Worm (Caenorhabditis elegans) whole organism, young adult: ENCODE data around the gene fbxa-218.

Experiments used
- B0019.2 ChIP-seq: fragments of 200-800 bp; sonication (Bioruptor generic); conservative IDR thresholded peaks from 2 replicates; pipeline ENCODE4 v1.3.6; 2022; ENCODE audit warnings: missing genetic modification reagents, missing genetic modification characterization, missing compliant biosample characterization
- D2030.7 ChIP-seq: fragments of 200-800 bp; sonication (Bioruptor generic); IDR thresholded peaks from 2 replicates; pipeline ENCODE4 v1.3.6; 2022; ENCODE audit warnings: missing genetic modification reagents, missing genetic modification characterization, missing compliant biosample characterization
- F33H1.4 ChIP-seq: fragments of 200-800 bp; sonication (Bioruptor generic); IDR thresholded peaks from 2 replicates; pipeline ENCODE4 v1.3.6; 2022; ENCODE audit warnings: missing genetic modification reagents, missing genetic modification characterization, missing compliant biosample characterization
- F37B4.10 ChIP-seq: fragments of 200-800 bp; sonication (Bioruptor generic); IDR thresholded peaks from 2 replicates; pipeline ENCODE4 v1.3.6; 2022; ENCODE audit warnings: missing genetic modification characterization, missing compliant biosample characterization
- F49E8.2 ChIP-seq: sonication (generic microtip); optimal IDR thresholded peaks from 3 replicates; lab custom pipeline; 2017; ENCODE audit warnings: missing genetic modification characterization, mild to moderate bottlenecking, missing compliant biosample characterization, antibody characterized with exemption, moderate library complexity; ENCODE audit not compliant: insufficient read depth
- F55B11.4 ChIP-seq: sonication (generic microtip); optimal IDR thresholded peaks from 2 replicates; lab custom pipeline; 2016; ENCODE audit warnings: missing compliant biosample characterization, missing genetic modification characterization, borderline replicate concordance; ENCODE audit not compliant: insufficient read depth
- F57A8.1 ChIP-seq: fragments of 200-800 bp; sonication (Bioruptor generic); optimal IDR thresholded peaks from 2 replicates; lab custom pipeline; 2018; ENCODE audit warnings: mild to moderate bottlenecking, missing genetic modification characterization, moderate library complexity, missing compliant biosample characterization
- T26A5.8 ChIP-seq: sonication (generic microtip); optimal IDR thresholded peaks from 2 replicates; lab custom pipeline; 2016; ENCODE audit warnings: missing genetic modification characterization, missing compliant biosample characterization
- Y95B8A.8 ChIP-seq: fragments of 200-800 bp; sonication (Bioruptor generic); IDR thresholded peaks from 2 replicates; pipeline ENCODE4 v1.3.6; 2022; ENCODE audit warnings: missing genetic modification reagents, missing genetic modification characterization, missing compliant biosample characterization
- ama-1 ChIP-seq, 3 experiments: fragments of 150-350 bp in 1 of 3; sonication (generic microtip) in 2 of 3; optimal IDR thresholded peaks; 2 replicates each; lab custom pipeline; 2014 to 2018; ENCODE audit warnings: missing biosample characterization in 2 of 3, missing genetic modification characterization in 2 of 3, missing genetic modification reagents in 2 of 3
- aptf-3 ChIP-seq: fragments of 200-800 bp; sonication (Bioruptor generic); IDR thresholded peaks from 2 replicates; pipeline ENCODE4 v1.3.6; 2022; ENCODE audit warnings: missing genetic modification characterization, missing compliant biosample characterization
- attf-6 ChIP-seq: fragments of 200-800 bp; sonication (Bioruptor generic); IDR thresholded peaks from 2 replicates; pipeline ENCODE4 v1.3.6; 2022; ENCODE audit warnings: missing genetic modification reagents, missing genetic modification characterization, missing compliant biosample characterization
- bed-2 ChIP-seq: fragments of 200-800 bp; sonication (Bioruptor generic); IDR thresholded peaks from 2 replicates; pipeline ENCODE4 v1.3.6; 2022; ENCODE audit warnings: missing genetic modification reagents, missing genetic modification characterization, missing compliant biosample characterization
- cebp-2 ChIP-seq: fragments of 200-800 bp; sonication (Bioruptor generic); IDR thresholded peaks from 2 replicates; pipeline ENCODE4 v1.3.6; 2022; ENCODE audit warnings: missing genetic modification characterization, missing compliant biosample characterization
- ceh-27 ChIP-seq: fragments of 200-800 bp; sonication (Bioruptor generic); optimal IDR thresholded peaks from 2 replicates; lab custom pipeline; 2018; ENCODE audit warnings: mild to moderate bottlenecking, missing genetic modification characterization, moderate library complexity, missing compliant biosample characterization
- ceh-40 ChIP-seq: fragments of 200-800 bp; sonication (Bioruptor generic); IDR thresholded peaks from 2 replicates; pipeline ENCODE4 v1.3.6; 2022; ENCODE audit warnings: missing genetic modification characterization, missing compliant biosample characterization
- ceh-91 ChIP-seq: fragments of 200-800 bp; sonication (Bioruptor generic); IDR thresholded peaks from 2 replicates; pipeline ENCODE4 v1.3.6; 2022; ENCODE audit warnings: missing genetic modification reagents, missing genetic modification characterization, missing compliant biosample characterization
- dox-1 ChIP-seq: fragments of 200-800 bp; sonication (Bioruptor generic); IDR thresholded peaks from 2 replicates; pipeline ENCODE4 v1.3.6; 2022; ENCODE audit warnings: missing genetic modification reagents, missing genetic modification characterization, missing compliant biosample characterization
- dpl-1 ChIP-seq: fragments of 150-350 bp; optimal IDR thresholded peaks from 2 replicates; lab custom pipeline; 2014; ENCODE audit warnings: missing biosample characterization, missing genetic modification reagents, missing genetic modification characterization
- efl-1 ChIP-seq: fragments of 150-350 bp; optimal IDR thresholded peaks from 2 replicates; lab custom pipeline; 2014; ENCODE audit warnings: missing biosample characterization, missing genetic modification reagents, missing genetic modification characterization
- ekl-4 ChIP-seq: fragments of 200-800 bp; sonication (Bioruptor generic); IDR thresholded peaks from 2 replicates; pipeline ENCODE4 v1.3.6; 2022; ENCODE audit warnings: missing genetic modification reagents, missing genetic modification characterization, missing compliant biosample characterization
- him-1 ChIP-seq: sonication (generic microtip); optimal IDR thresholded peaks from 2 replicates; lab custom pipeline; 2016; ENCODE audit warnings: missing genotype, missing genetic modification reagents, missing genetic modification characterization, missing compliant biosample characterization
- hlh-12 ChIP-seq: sonication (generic microtip); optimal IDR thresholded peaks from 2 replicates; lab custom pipeline; 2016; ENCODE audit warnings: missing genetic modification characterization, missing compliant biosample characterization
- hsf-1 ChIP-seq: fragments of 200-800 bp; sonication (Bioruptor generic); IDR thresholded peaks from 2 replicates; pipeline ENCODE4 v1.3.6; 2022; ENCODE audit warnings: missing genetic modification reagents, missing genetic modification characterization, missing compliant biosample characterization
- lin-35 ChIP-seq, 3 experiments: fragments of 150-350 bp in 2 of 3; sonication (generic microtip) in 1 of 3; optimal IDR thresholded peaks; 2 replicates each; lab custom pipeline; 2014 to 2018; ENCODE audit warnings: missing biosample characterization in 3 of 3, missing genetic modification characterization in 3 of 3, missing genetic modification reagents in 3 of 3
- lin-54 ChIP-seq: fragments of 200-800 bp; sonication (Bioruptor generic); optimal IDR thresholded peaks from 2 replicates; lab custom pipeline; 2018; ENCODE audit warnings: mild to moderate bottlenecking, missing genetic modification characterization, missing compliant biosample characterization
- lsl-1 ChIP-seq: fragments of 200-800 bp; sonication (Bioruptor generic); optimal IDR thresholded peaks from 2 replicates; lab custom pipeline; 2018; ENCODE audit warnings: mild to moderate bottlenecking, missing genetic modification characterization, moderate library complexity, missing compliant biosample characterization
- lsy-27 ChIP-seq: sonication (generic microtip); optimal IDR thresholded peaks from 2 replicates; lab custom pipeline; 2017; ENCODE audit warnings: missing genetic modification characterization, mild to moderate bottlenecking, missing compliant biosample characterization, antibody characterized with exemption, missing genotype, borderline replicate concordance; ENCODE audit not compliant: insufficient read depth
- madf-6 ChIP-seq: fragments of 200-800 bp; sonication (Bioruptor generic); IDR thresholded peaks from 2 replicates; pipeline ENCODE4 v1.3.6; 2022; ENCODE audit warnings: missing genetic modification reagents, missing genetic modification characterization, missing compliant biosample characterization
- madf-8 ChIP-seq: fragments of 200-800 bp; sonication (Bioruptor generic); conservative IDR thresholded peaks from 2 replicates; pipeline ENCODE4 v1.3.6; 2022; ENCODE audit warnings: missing genetic modification reagents, missing genetic modification characterization, missing compliant biosample characterization
- mcd-1 ChIP-seq: fragments of 200-800 bp; sonication (Bioruptor generic); IDR thresholded peaks from 2 replicates; pipeline ENCODE4 v1.3.6; 2022; ENCODE audit warnings: missing genetic modification reagents, missing genetic modification characterization, missing compliant biosample characterization
- nhr-80 ChIP-seq: sonication (generic microtip); optimal IDR thresholded peaks from 2 replicates; lab custom pipeline; 2016; ENCODE audit warnings: missing genetic modification characterization, missing compliant biosample characterization
- rec-8 ChIP-seq, 2 experiments: sonication (generic microtip); optimal IDR thresholded peaks; 2 replicates each; lab custom pipeline; 2016; ENCODE audit warnings: mild to moderate bottlenecking in 2 of 2, missing genetic modification characterization in 2 of 2, missing genetic modification reagents in 2 of 2, missing genotype in 2 of 2, missing biosample characterization in 1 of 2, missing compliant biosample characterization in 1 of 2, moderate library complexity in 1 of 2
- repo-1 ChIP-seq: sonication (generic microtip); optimal IDR thresholded peaks from 2 replicates; lab custom pipeline; 2017; ENCODE audit warnings: mild to moderate bottlenecking, missing genetic modification characterization, missing compliant biosample characterization
- sdz-38 ChIP-seq: sonication (generic microtip); optimal IDR thresholded peaks from 2 replicates; lab custom pipeline; 2016; ENCODE audit warnings: missing genotype, missing genetic modification characterization, missing compliant biosample characterization
- snpc-3.4 ChIP-seq: sonication (generic microtip); optimal IDR thresholded peaks from 2 replicates; lab custom pipeline; 2017; ENCODE audit warnings: missing genetic modification characterization, mild to moderate bottlenecking, missing compliant biosample characterization, antibody characterized with exemption, moderate library complexity, missing genotype, missing genetic modification reagents
- snpc-4 ChIP-seq, 5 experiments: fragments of 150-350 bp in 1 of 5; sonication (generic microtip) in 4 of 5; optimal IDR thresholded peaks; 2 replicates each; lab custom pipeline; 2014 to 2018; ENCODE audit warnings: missing genetic modification characterization in 5 of 5, missing biosample characterization in 3 of 5, antibody characterized with exemption in 2 of 5, mild to moderate bottlenecking in 2 of 5, missing compliant biosample characterization in 2 of 5, missing genotype in 2 of 5, moderate library complexity in 2 of 5, missing genetic modification reagents in 1 of 5
- tbx-9 ChIP-seq: sonication (generic microtip); optimal IDR thresholded peaks from 2 replicates; lab custom pipeline; 2016; ENCODE audit warnings: borderline replicate concordance, missing genetic modification characterization, inconsistent platforms, missing compliant biosample characterization
- tlf-1 ChIP-seq: fragments of 200-800 bp; sonication (Bioruptor generic); optimal IDR thresholded peaks from 2 replicates; lab custom pipeline; 2018; ENCODE audit warnings: mild to moderate bottlenecking, missing genetic modification characterization, missing compliant biosample characterization
- xnd-1 ChIP-seq: sonication (generic microtip); optimal IDR thresholded peaks from 2 replicates; lab custom pipeline; 2016; ENCODE audit warnings: missing genotype, missing genetic modification reagents, missing genetic modification characterization, missing compliant biosample characterization
- ztf-6 ChIP-seq: fragments of 200-800 bp; sonication (Bioruptor generic); IDR thresholded peaks from 2 replicates; pipeline ENCODE4 v1.3.6; 2022; ENCODE audit warnings: missing genetic modification reagents, missing genetic modification characterization, missing compliant biosample characterization

fbxa-218 gene

ce11 chrIII:12424066-12424465, 12.2 kb upstream of the fbxa-218 start (continued):
- TF ChIP-seq Y95B8A.8 (GFP tag; lab: Robert Waterston, UW): no peak
- peak; percentile 69 for TF ChIP-seq nhr-80
- no peak for TF ChIP-seq bed-2 (GFP tag; lab: Robert Waterston, UW)
- no peak for TF ChIP-seq attf-6
- no peak for TF ChIP-seq tlf-1

- TF ChIP-seq ama-1 (optimal IDR thresholded peaks at IDR 0.05; lab: Kevin White, UChicago) (no peak), ama-1 (GFP tag; optimal IDR thresholded peaks at IDR 0.05; lab: Kevin White, UChicago) (peak in 1 of 2 experiments; percentile 5), hlh-12 (no peak)
- TF ChIP-seq, all 124 proteins: peak for 1
Measured at ce11 chrIII:12424663-12425062, 11.7 kb upstream of the fbxa-218 start.

- TF ChIP-seq dpl-1: peak; percentile 14
- no peak for TF ChIP-seq F37B4.10
- no peak for TF ChIP-seq ama-1 (optimal IDR thresholded peaks at IDR 0.05; lab: Kevin White, UChicago)
- TF ChIP-seq ama-1 (GFP tag; optimal IDR thresholded peaks at IDR 0.05; lab: Kevin White, UChicago): peak in 1 of 2 experiments; percentile 65
- no peak for TF ChIP-seq hsf-1 (GFP tag; lab: Robert Waterston, UW)
- no peak for TF ChIP-seq F57A8.1
Measured at ce11 chrIII:12425846-12426405, 10.4 kb upstream of the fbxa-218 start.

- peak; percentile 44; the same call in 1 of the 2 replicates for TF ChIP-seq mcd-1 (GFP tag; lab: Robert Waterston, UW)
- TF ChIP-seq snpc-3.4: peak; percentile 30
- no peak for TF ChIP-seq ekl-4 (GFP tag; lab: Robert Waterston, UW)
- TF ChIP-seq tbx-9 (tag; lab: Kevin White, UChicago): no peak
- TF ChIP-seq B0019.2 (GFP tag; lab: Robert Waterston, UW): 0 out of 2 replicates have a peak, but pooled peaks have one; percentile 7
- peak; percentile 79 for TF ChIP-seq lin-54 (GFP tag; lab: Kevin White, UChicago)
- no peak for TF ChIP-seq F55B11.4 (tag; lab: Kevin White, UChicago)
- TF ChIP-seq efl-1: peak; percentile 100
- TF ChIP-seq ceh-27 (GFP tag; lab: Kevin White, UChicago): no peak
- TF ChIP-seq T26A5.8 (tag; lab: Kevin White, UChicago): no peak
- TF ChIP-seq rec-8 (tag; optimal IDR thresholded peaks at IDR 0.05; lab: Kevin White, UChicago): peak in 1 of 2 experiments; percentile 24
- peak; percentile 96 for TF ChIP-seq madf-6 (GFP tag; lab: Robert Waterston, UW)
- TF ChIP-seq xnd-1 (tag; lab: Kevin White, UChicago): peak; percentile 94
- TF ChIP-seq lsl-1 (GFP tag; lab: Kevin White, UChicago): peak; percentile 95
- 0 out of 2 replicates have a peak, but pooled peaks have one; percentile 12 for TF ChIP-seq Y95B8A.8 (GFP tag; lab: Robert Waterston, UW)
- peak in 2 of 3 experiments; percentile 19 to 68 for TF ChIP-seq lin-35 (GFP tag; optimal IDR thresholded peaks at IDR 0.05; lab: Kevin White, UChicago)
- TF ChIP-seq D2030.7 (GFP tag; lab: Robert Waterston, UW): peak; percentile 85
- peak; percentile 65; the same call in 1 of the 2 replicates for TF ChIP-seq hsf-1 (GFP tag; lab: Robert Waterston, UW)
- no peak for TF ChIP-seq ceh-40 (GFP tag; lab: Robert Waterston, UW)
- peak; percentile 43 for TF ChIP-seq tlf-1
- peak; percentile 86 for TF ChIP-seq ceh-91
- no peak for TF ChIP-seq sdz-38 (tag; lab: Kevin White, UChicago)
- TF ChIP-seq aptf-3: no peak
- no peak for TF ChIP-seq dox-1
- peak; percentile 75 for TF ChIP-seq snpc-4 (GFP tag; optimal IDR thresholded peaks at IDR 0.05; lab: Kevin White, UChicago)
- no peak for TF ChIP-seq snpc-4 (tag; optimal IDR thresholded peaks at IDR 0.05; lab: Kevin White, UChicago)
- TF ChIP-seq lsy-27: no peak
- no peak for TF ChIP-seq ztf-6
- TF ChIP-seq madf-8 (GFP tag; lab: Robert Waterston, UW): peak; percentile 78
- no peak for TF ChIP-seq repo-1 (tag; lab: Kevin White, UChicago)
- no peak for TF ChIP-seq cebp-2
- TF ChIP-seq F33H1.4 (GFP tag; lab: Robert Waterston, UW): peak; percentile 92
- TF ChIP-seq dpl-1: peak; percentile 94
- TF ChIP-seq him-1 (tag; lab: Kevin White, UChicago): peak; percentile 90
- TF ChIP-seq F49E8.2 (tag; lab: Kevin White, UChicago): peak; percentile 59
Measured at ce11 chrIII:12426558-12426957, 9.8 kb upstream of the fbxa-218 start, which contains the start of gene pie-1. Gene pie-1, plus strand, starts transcription at chrIII:12426893.
